Fruit fly (Drosophila melanogaster): ENCODE data around the gene CG33777.

Gene CG33777

DNA sequence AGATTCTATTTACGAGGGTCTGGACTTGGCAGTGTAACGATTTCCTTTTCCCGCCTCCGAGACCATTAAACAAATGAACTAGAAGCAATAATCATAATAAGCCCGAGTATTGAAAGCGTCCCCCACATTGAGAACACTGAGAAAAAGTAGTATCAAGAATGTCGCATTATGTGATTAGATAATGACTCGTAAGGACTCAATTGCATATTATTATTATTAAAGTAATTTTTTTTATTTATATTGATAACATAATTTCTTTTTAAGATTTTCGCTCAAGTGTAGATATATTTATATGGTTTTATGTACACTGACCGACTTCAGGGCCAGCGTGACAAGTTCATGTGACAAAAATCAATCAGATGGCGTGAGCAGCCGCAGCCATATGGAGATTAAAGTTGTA, 48.4 kb upstream of the CG33777 start (continued):
- TF ChIP-seq CG17359 (tag; optimal IDR thresholded peaks at IDR 0.05), result peak; percentile 40
- no peak for TF ChIP-seq gcm2 (GFP tag; optimal IDR thresholded peaks at IDR 0.05)
- TF ChIP-seq HLH54F (GFP tag; optimal IDR thresholded peaks at IDR 0.05), result no peak
- TF ChIP-seq shn (GFP tag; optimal IDR thresholded peaks at IDR 0.05), result no peak
- TF ChIP-seq fd3F (GFP tag; optimal IDR thresholded peaks at IDR 0.05), result peak; percentile 38
- TF ChIP-seq tx (GFP tag; optimal IDR thresholded peaks at IDR 0.05), result no peak
- TF ChIP-seq dm (GFP tag; optimal IDR thresholded peaks at IDR 0.05), result no peak
- TF ChIP-seq CG8944 (GFP tag; optimal IDR thresholded peaks at IDR 0.05), result no peak
- TF ChIP-seq CG10565 (GFP tag; optimal IDR thresholded peaks at IDR 0.05), result no peak
- 0 out of 3 replicates have a peak, but pooled peaks have one; percentile 22 for TF ChIP-seq CG7357 (GFP tag; IDR thresholded peaks at IDR 0.05)
- TF ChIP-seq Sin3A (optimal IDR thresholded peaks at IDR 0.05), result no peak
- TF ChIP-seq ara (GFP tag; IDR thresholded peaks at IDR 0.05), result peak; percentile 42
- peak; percentile 6 for TF ChIP-seq CG2120 (GFP tag; optimal IDR thresholded peaks at IDR 0.05)
- no peak for TF ChIP-seq gro (GFP tag; optimal IDR thresholded peaks at IDR 0.05)
- peak; percentile 67 for TF ChIP-seq CG11504 (tag; optimal IDR thresholded peaks at IDR 0.05)
- TF ChIP-seq croc (GFP tag; conservative IDR thresholded peaks at IDR 0.05), result no peak
- TF ChIP-seq CG18262 (tag; optimal IDR thresholded peaks at IDR 0.05), result peak; percentile 58
- TF ChIP-seq kay (GFP tag; optimal IDR thresholded peaks at IDR 0.05), result no peak
- no peak for TF ChIP-seq Lpt (GFP tag; optimal IDR thresholded peaks at IDR 0.05)
- no peak for TF ChIP-seq CG4282 (GFP tag; optimal IDR thresholded peaks at IDR 0.05)
- no peak for TF ChIP-seq CG31365 (tag; optimal IDR thresholded peaks at IDR 0.05)
- TF ChIP-seq CG12219 (GFP tag; optimal IDR thresholded peaks at IDR 0.05), result no peak
- TF ChIP-seq Adf1 (GFP tag; IDR thresholded peaks at IDR 0.05), result no peak
- no peak for TF ChIP-seq Asciz (GFP tag; optimal IDR thresholded peaks at IDR 0.05)
- TF ChIP-seq CG17361 (GFP tag; IDR thresholded peaks at IDR 0.05), result peak; percentile 36; the same call in 1 of the 3 replicates
- no peak for TF ChIP-seq Trl (optimal IDR thresholded peaks at IDR 0.05)
- TF ChIP-seq Trl (GFP tag; optimal IDR thresholded peaks at IDR 0.05), result no peak
- TF ChIP-seq Vsx1 (GFP tag; optimal IDR thresholded peaks at IDR 0.05), result peak; percentile 40
- TF ChIP-seq jing (GFP tag; optimal IDR thresholded peaks at IDR 0.05), result no peak
- no peak for TF ChIP-seq jigr1 (GFP tag; IDR thresholded peaks at IDR 0.05)
- no peak for TF ChIP-seq CG17802 (tag; optimal IDR thresholded peaks at IDR 0.05)
- no peak for TF ChIP-seq CG1603 (tag; optimal IDR thresholded peaks at IDR 0.05)
- no peak for TF ChIP-seq odd (GFP tag; optimal IDR thresholded peaks at IDR 0.05)
- TF ChIP-seq amos (GFP tag; IDR thresholded peaks at IDR 0.05; ENCODE audit: partially characterized antibody), result no peak
- TF ChIP-seq Doc2 (GFP tag; IDR thresholded peaks at IDR 0.05), result no peak
- peak; percentile 35; the same call in 1 of the 2 replicates for TF ChIP-seq H2.0 (GFP tag; IDR thresholded peaks at IDR 0.05)
- TF ChIP-seq CG16863 (GFP tag; optimal IDR thresholded peaks at IDR 0.05), result no peak
- TF ChIP-seq Bdp1 (GFP tag; optimal IDR thresholded peaks at IDR 0.05), result no peak
- TF ChIP-seq CG10979 (tag; optimal IDR thresholded peaks at IDR 0.05), result peak; percentile 54
- peak; percentile 24 for TF ChIP-seq CG17385 (GFP tag; optimal IDR thresholded peaks at IDR 0.05)
- TF ChIP-seq CG11085 (GFP tag; IDR thresholded peaks at IDR 0.05), result no peak
- no peak for TF ChIP-seq CG13287 (GFP tag; IDR thresholded peaks at IDR 0.05; ENCODE audit: partially characterized antibody)
- TF ChIP-seq da (GFP tag; optimal IDR thresholded peaks at IDR 0.05), result no peak
- peak; percentile 62 for TF ChIP-seq row (GFP tag; IDR thresholded peaks at IDR 0.05)
- no peak for TF ChIP-seq CG3838 (GFP tag; optimal IDR thresholded peaks at IDR 0.05)
- peak; percentile 68 for TF ChIP-seq CG32532 (GFP tag; IDR thresholded peaks at IDR 0.05)
- TF ChIP-seq gt (GFP tag; IDR thresholded peaks at IDR 0.05), result no peak
- no peak for TF ChIP-seq CG8089 (GFP tag; optimal IDR thresholded peaks at IDR 0.05)
- peak; percentile 36 for TF ChIP-seq CG14710 (tag; optimal IDR thresholded peaks at IDR 0.05)
- no peak for TF ChIP-seq Dfd (GFP tag; optimal IDR thresholded peaks at IDR 0.05)
- no peak for TF ChIP-seq chinmo (GFP tag; IDR thresholded peaks at IDR 0.05; ENCODE audit: partially characterized antibody)
- peak; percentile 70 for TF ChIP-seq dysf (GFP tag; IDR thresholded peaks at IDR 0.05)
- 0 out of 3 replicates have a peak, but pooled peaks have one; percentile 50 for TF ChIP-seq CG34422 (GFP tag; IDR thresholded peaks at IDR 0.05)

Measured in whole organism, embryonic.